Worm (Caenorhabditis elegans): ENCODE data around the gene fbxa-192.

The fbxa-192 gene

ce11 chrV:17659228-17659627 is 8.9 kb upstream of the fbxa-192 start, which contains the start of gene fbxa-108:
TSS of gene fbxa-108 (minus strand) at chrV:17659385.
- TF ChIP-seq blmp-1 (tag; optimal IDR thresholded peaks at IDR 0.05) (no peak), unc-120 (tag; optimal IDR thresholded peaks at IDR 0.05; ENCODE audit: poor library complexity, severe bottlenecking) (no peak), nhr-2 (tag; optimal IDR thresholded peaks at IDR 0.05) (no peak), ceh-83 (GFP tag; optimal IDR thresholded peaks at IDR 0.05) (no peak), cnd-1 (tag; optimal IDR thresholded peaks at IDR 0.05) (no peak), lin-13 (tag; optimal IDR thresholded peaks at IDR 0.05) (no peak), ces-1 (GFP tag; optimal IDR thresholded peaks at IDR 0.05) (no peak), sptf-1 (tag; optimal IDR thresholded peaks at IDR 0.05) (no peak), mep-1 (tag; optimal IDR thresholded peaks at IDR 0.05) (no peak), unc-39 (tag; optimal IDR thresholded peaks at IDR 0.05) (no peak), snpc-4 (tag; optimal IDR thresholded peaks at IDR 0.05) (no peak), nhr-237 (tag; optimal IDR thresholded peaks at IDR 0.05) (no peak), nhr-12 (tag; optimal IDR thresholded peaks at IDR 0.05) (no peak), nhr-76 (tag; optimal IDR thresholded peaks at IDR 0.05) (no peak), ham-2 (GFP tag; optimal IDR thresholded peaks at IDR 0.05) (no peak), nhr-28 (tag; optimal IDR thresholded peaks at IDR 0.05) (no peak), unc-62 (GFP tag; optimal IDR thresholded peaks at IDR 0.05) (no peak), mab-5 (tag; optimal IDR thresholded peaks at IDR 0.05) (no peak), ztf-11 (tag; optimal IDR thresholded peaks at IDR 0.05) (no peak), M03D4.4 (tag; optimal IDR thresholded peaks at IDR 0.05) (no peak)

- TF ChIP-seq M03D4.4 (tag; optimal IDR thresholded peaks at IDR 0.05), result no peak
- no peak for TF ChIP-seq mls-2 (tag; optimal IDR thresholded peaks at IDR 0.05)
Measured at ce11 chrV:17658824-17659223, 8.5 kb upstream of the fbxa-192 start.

ce11 chrV:17655205-17655604 is 4.9 kb upstream of the fbxa-192 start:
- TF ChIP-seq ces-1 (GFP tag; optimal IDR thresholded peaks at IDR 0.05) (no peak), drap-1 (GFP tag; optimal IDR thresholded peaks at IDR 0.05) (no peak), snpc-4 (tag; optimal IDR thresholded peaks at IDR 0.05) (no peak), lsy-2 (tag; optimal IDR thresholded peaks at IDR 0.05) (no peak), zip-8 (tag; optimal IDR thresholded peaks at IDR 0.05) (no peak), ceh-83 (GFP tag; optimal IDR thresholded peaks at IDR 0.05) (no peak), ceh-39 (tag; optimal IDR thresholded peaks at IDR 0.05) (no peak), unc-120 (tag; optimal IDR thresholded peaks at IDR 0.05; ENCODE audit: poor library complexity, severe bottlenecking) (no peak), tbx-8 (GFP tag; optimal IDR thresholded peaks at IDR 0.05) (no peak), lin-13 (tag; optimal IDR thresholded peaks at IDR 0.05) (no peak), nhr-28 (tag; optimal IDR thresholded peaks at IDR 0.05) (no peak), elt-3 (tag; optimal IDR thresholded peaks at IDR 0.05) (no peak), sem-2 (GFP tag; optimal IDR thresholded peaks at IDR 0.05) (no peak), elt-1 (tag; optimal IDR thresholded peaks at IDR 0.05; ENCODE audit: borderline replicate concordance, insufficient read depth) (no peak), sptf-1 (tag; optimal IDR thresholded peaks at IDR 0.05) (no peak), ham-2 (GFP tag; optimal IDR thresholded peaks at IDR 0.05) (no peak), cnd-1 (tag; optimal IDR thresholded peaks at IDR 0.05) (no peak), M03D4.4 (tag; optimal IDR thresholded peaks at IDR 0.05) (no peak)

- TF ChIP-seq ceh-43 (GFP tag; optimal IDR thresholded peaks at IDR 0.05), result no peak
- no peak for TF ChIP-seq elt-3 (tag; optimal IDR thresholded peaks at IDR 0.05)
- TF ChIP-seq bed-3 (GFP tag; optimal IDR thresholded peaks at IDR 0.05), result no peak
- no peak for TF ChIP-seq mab-5 (tag; optimal IDR thresholded peaks at IDR 0.05)
- no peak for TF ChIP-seq nhr-28 (tag; optimal IDR thresholded peaks at IDR 0.05)
- no peak for TF ChIP-seq elt-1 (tag; optimal IDR thresholded peaks at IDR 0.05; ENCODE audit: borderline replicate concordance, insufficient read depth)
- TF ChIP-seq ztf-11 (tag; optimal IDR thresholded peaks at IDR 0.05), result no peak
- no peak for TF ChIP-seq blmp-1 (tag; optimal IDR thresholded peaks at IDR 0.05)
- no peak for TF ChIP-seq unc-39 (tag; optimal IDR thresholded peaks at IDR 0.05)
- TF ChIP-seq ces-1 (GFP tag; optimal IDR thresholded peaks at IDR 0.05), result no peak
- TF ChIP-seq unc-62 (GFP tag; optimal IDR thresholded peaks at IDR 0.05), result no peak
- TF ChIP-seq nhr-12 (tag; optimal IDR thresholded peaks at IDR 0.05), result no peak
- no peak for TF ChIP-seq unc-120 (tag; optimal IDR thresholded peaks at IDR 0.05; ENCODE audit: poor library complexity, severe bottlenecking)
- TF ChIP-seq drap-1 (GFP tag; optimal IDR thresholded peaks at IDR 0.05), result no peak
- no peak for TF ChIP-seq ham-2 (GFP tag; optimal IDR thresholded peaks at IDR 0.05)
- no peak for TF ChIP-seq tbx-8 (GFP tag; optimal IDR thresholded peaks at IDR 0.05)
Measured at ce11 chrV:17628566-17628965, 21.8 kb downstream of the fbxa-192 start, which contains the start of gene F57G4.10. TSS of gene F57G4.10 (plus strand) at chrV:17628866.

- TF ChIP-seq flh-1 (GFP tag; optimal IDR thresholded peaks at IDR 0.05), result no peak
- TF ChIP-seq mab-5 (tag; optimal IDR thresholded peaks at IDR 0.05), result no peak
- TF ChIP-seq pha-4 (tag; optimal IDR thresholded peaks at IDR 0.05), result no peak
- TF ChIP-seq bed-3 (GFP tag; optimal IDR thresholded peaks at IDR 0.05), result no peak
- no peak for TF ChIP-seq unc-120 (tag; optimal IDR thresholded peaks at IDR 0.05; ENCODE audit: poor library complexity, severe bottlenecking)
- no peak for TF ChIP-seq ceh-39 (tag; optimal IDR thresholded peaks at IDR 0.05)
- TF ChIP-seq lin-13 (tag; optimal IDR thresholded peaks at IDR 0.05), result no peak
- no peak for TF ChIP-seq M03D4.4 (tag; optimal IDR thresholded peaks at IDR 0.05)
- TF ChIP-seq ces-1 (GFP tag; optimal IDR thresholded peaks at IDR 0.05), result no peak
- no peak for TF ChIP-seq nhr-12 (tag; optimal IDR thresholded peaks at IDR 0.05)
Measured at ce11 chrV:17624906-17625305, 25.4 kb downstream of the fbxa-192 start, which contains the start of gene F57G4.11. TSS of gene F57G4.11 (plus strand) at chrV:17625206.
